Fruit fly (Drosophila melanogaster) whole organism, adult: Measurements from ENCODE around the gene CG16758.

Experiments used
- CG11617 ChIP-seq: fragments of 200-800 bp; sonication (Bioruptor generic); optimal IDR thresholded peaks from 2 replicates; lab custom pipeline; 2017; ENCODE audit warnings: mild to moderate bottlenecking, missing biosample characterization, missing genetic modification reagents, missing genetic modification characterization
- CG14711 ChIP-seq: fragments of 200-800 bp; sonication (Bioruptor generic); optimal IDR thresholded peaks from 2 replicates; lab custom pipeline; 2018; ENCODE audit warnings: missing biosample characterization, mild to moderate bottlenecking, missing genetic modification characterization, moderate library complexity
- CG7045 ChIP-seq: fragments of 200-800 bp; sonication (Bioruptor generic); optimal IDR thresholded peaks from 2 replicates; lab custom pipeline; 2017; ENCODE audit warnings: missing biosample characterization, mild to moderate bottlenecking, missing genetic modification characterization
- Clk ChIP-seq: fragments of 200-800 bp; sonication (Bioruptor generic); optimal IDR thresholded peaks from 2 replicates; lab custom pipeline; 2017; ENCODE audit warnings: missing biosample characterization, missing genetic modification characterization
- Crg-1 ChIP-seq: fragments of 200-800 bp; sonication (Bioruptor generic); optimal IDR thresholded peaks from 2 replicates; lab custom pipeline; 2016; ENCODE audit warnings: missing biosample characterization, missing genetic modification characterization
- Hr96 ChIP-seq: fragments of 200-800 bp; sonication (Bioruptor generic); optimal IDR thresholded peaks from 2 replicates; lab custom pipeline; 2016; ENCODE audit warnings: missing biosample characterization, missing genetic modification characterization
- kay ChIP-seq: fragments of 200-800 bp; sonication (Bioruptor generic); peaks from one replicate; lab custom pipeline; 2016; ENCODE audit warnings: missing biosample characterization, missing genetic modification characterization, borderline replicate concordance
- ovo ChIP-seq: fragments of 200-800 bp; sonication (Bioruptor generic); optimal IDR thresholded peaks from 2 replicates; lab custom pipeline; 2016; ENCODE audit warnings: missing biosample characterization, missing genetic modification characterization
- toe ChIP-seq: fragments of 200-800 bp; sonication (Bioruptor generic); optimal IDR thresholded peaks from 2 replicates; lab custom pipeline; 2016; ENCODE audit warnings: missing biosample characterization, missing genetic modification characterization

DNA sequence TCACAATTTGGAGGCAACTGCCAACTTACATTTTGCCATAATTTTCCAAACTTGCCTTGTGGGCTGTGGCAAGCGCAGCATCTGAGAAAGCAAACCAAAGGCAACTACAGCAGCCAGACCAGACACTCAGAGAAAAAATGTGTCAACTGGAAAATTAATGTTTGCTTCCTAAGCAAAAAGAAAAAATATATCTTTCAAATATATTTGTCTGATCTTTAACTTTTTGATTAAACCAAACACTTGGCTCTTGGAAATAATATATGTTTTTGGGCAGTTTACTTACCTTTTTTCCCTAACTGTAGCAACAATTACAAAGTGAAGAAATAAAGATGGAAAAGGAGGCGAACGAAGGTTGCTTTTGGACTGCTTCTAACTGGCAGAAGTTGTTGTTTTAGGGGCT lies 16.2 kb downstream of the CG16758 start:
- TF ChIP-seq kay (GFP tag; lab: Kevin White, UChicago) (no peak), Hr96 (GFP tag; lab: Kevin White, UChicago) (no peak), CG11617 (GFP tag; lab: Kevin White, UChicago) (no peak), CG7045 (GFP tag; lab: Kevin White, UChicago) (no peak), CG14711 (tag; lab: Kevin White, UChicago) (no peak), Crg-1 (GFP tag; lab: Kevin White, UChicago) (no peak), Clk (no peak), toe (GFP tag; lab: Kevin White, UChicago) (no peak), ovo (no peak)
